Fruit fly (Drosophila melanogaster): ENCODE measurements around the gene Qsox4.
A peak's percentile ranks its signal among the peaks of the same experiment; 100 is the strongest.

Qsox4 gene

dm6 chr3R:23734573-23735404, 32.2 kb downstream of the Qsox4 start (continued):
- peak in 1 of 2 experiments; percentile 48 for TF ChIP-seq Hr51 (GFP tag; optimal IDR thresholded peaks at IDR 0.05)
- no peak for TF ChIP-seq CG15696 (tag; optimal IDR thresholded peaks at IDR 0.05)
- TF ChIP-seq MTF-1 (GFP tag; optimal IDR thresholded peaks at IDR 0.05; ENCODE audit: borderline replicate concordance): no peak
- no peak for TF ChIP-seq CG3838 (GFP tag; optimal IDR thresholded peaks at IDR 0.05)
- no peak for TF ChIP-seq CG11247 (GFP tag; IDR thresholded peaks at IDR 0.05)
- TF ChIP-seq CG17912 (GFP tag; optimal IDR thresholded peaks at IDR 0.05): no peak
- TF ChIP-seq CG4820 (GFP tag; optimal IDR thresholded peaks at IDR 0.05): no peak
- peak; percentile 23; the same call in 1 of the 2 replicates for TF ChIP-seq CG6689 (GFP tag; IDR thresholded peaks at IDR 0.05)
- TF ChIP-seq klu (GFP tag; IDR thresholded peaks at IDR 0.05): no peak
- no peak for TF ChIP-seq E2f2 (GFP tag; IDR thresholded peaks at IDR 0.05)
- no peak for TF ChIP-seq CG5245 (GFP tag; optimal IDR thresholded peaks at IDR 0.05)
- TF ChIP-seq tgo (GFP tag; IDR thresholded peaks at IDR 0.05): no peak
- TF ChIP-seq CG3726 (GFP tag; IDR thresholded peaks at IDR 0.05): no peak
- no peak for TF ChIP-seq ham (GFP tag; IDR thresholded peaks at IDR 0.05)
- TF ChIP-seq CG8478 (optimal IDR thresholded peaks at IDR 0.05): no peak
- no peak for TF ChIP-seq CG2120 (GFP tag; optimal IDR thresholded peaks at IDR 0.05)
- TF ChIP-seq p53 (GFP tag; optimal IDR thresholded peaks at IDR 0.05): no peak
- TF ChIP-seq Hand (GFP tag; optimal IDR thresholded peaks at IDR 0.05): no peak
- no peak for TF ChIP-seq Fer3 (tag; optimal IDR thresholded peaks at IDR 0.05)
- peak; percentile 40 for TF ChIP-seq ATbp (GFP tag; optimal IDR thresholded peaks at IDR 0.05)
- TF ChIP-seq CG1602 (GFP tag; optimal IDR thresholded peaks at IDR 0.05): no peak
- no peak for TF ChIP-seq dmrt11E (tag; optimal IDR thresholded peaks at IDR 0.05)
- no peak for TF ChIP-seq CG1647 (GFP tag; optimal IDR thresholded peaks at IDR 0.05)
- no peak for TF ChIP-seq Lpt (GFP tag; optimal IDR thresholded peaks at IDR 0.05)
- no peak for TF ChIP-seq Spps (tag; optimal IDR thresholded peaks at IDR 0.05)
- TF ChIP-seq Ets97D (GFP tag; optimal IDR thresholded peaks at IDR 0.05): no peak
- no peak for TF ChIP-seq chm (GFP tag; IDR thresholded peaks at IDR 0.05)
- TF ChIP-seq nerfin-1 (tag; optimal IDR thresholded peaks at IDR 0.05): no peak
- TF ChIP-seq Dek (tag; optimal IDR thresholded peaks at IDR 0.05): no peak
- peak; percentile 18 for TF ChIP-seq oc (tag; optimal IDR thresholded peaks at IDR 0.05)
- TF ChIP-seq nom (GFP tag; optimal IDR thresholded peaks at IDR 0.05): peak; percentile 42
- peak; percentile 3 for TF ChIP-seq CG31388 (GFP tag; optimal IDR thresholded peaks at IDR 0.05)
- TF ChIP-seq chn (GFP tag; optimal IDR thresholded peaks at IDR 0.05): no peak
- TF ChIP-seq pnt (GFP tag; optimal IDR thresholded peaks at IDR 0.05): no peak
- no peak for TF ChIP-seq stwl (tag; optimal IDR thresholded peaks at IDR 0.05)
- TF ChIP-seq NK7.1 (GFP tag; optimal IDR thresholded peaks at IDR 0.05): no peak
- no peak for TF ChIP-seq CG7928 (GFP tag; optimal IDR thresholded peaks at IDR 0.05)
- TF ChIP-seq CG13775 (GFP tag; optimal IDR thresholded peaks at IDR 0.05): no peak
- peak in 1 of 2 experiments; percentile 11 for TF ChIP-seq Pdp1 (GFP tag; optimal IDR thresholded peaks at IDR 0.05)
- peak in 1 of 2 experiments; percentile 7 for TF ChIP-seq bsh (GFP tag; optimal IDR thresholded peaks at IDR 0.05)
- TF ChIP-seq CG13894 (tag; optimal IDR thresholded peaks at IDR 0.05): no peak
- TF ChIP-seq gt (GFP tag; IDR thresholded peaks at IDR 0.05): no peak
- no peak for TF ChIP-seq br (optimal IDR thresholded peaks at IDR 0.05)
- TF ChIP-seq vnd (GFP tag; IDR thresholded peaks at IDR 0.05; ENCODE audit: partially characterized antibody): no peak
- TF ChIP-seq CG11695 (GFP tag; IDR thresholded peaks at IDR 0.05): peak; percentile 13; the same call in 1 of the 3 replicates
- TF ChIP-seq PHDP (tag; optimal IDR thresholded peaks at IDR 0.05): no peak
- TF ChIP-seq lov (optimal IDR thresholded peaks at IDR 0.05): no peak
- no peak for TF ChIP-seq lov (GFP tag; IDR thresholded peaks at IDR 0.05)
- no peak for TF ChIP-seq CG15601 (tag; optimal IDR thresholded peaks at IDR 0.05)
- TF ChIP-seq ac (GFP tag; optimal IDR thresholded peaks at IDR 0.05): no peak

Measured in whole organism, embryonic.